Fruit fly (Drosophila melanogaster) whole organism, wandering third instar larva: ENCODE results near the gene CG33631.

Experiments used
- CrebA ChIP-seq: fragments of 200-800 bp; sonication (Bioruptor generic); optimal IDR thresholded peaks from 2 replicates; lab custom pipeline; 2016; ENCODE audit warnings: missing biosample characterization, mild to moderate bottlenecking, missing genetic modification characterization, borderline replicate concordance
- Hr78 ChIP-seq: fragments of >200 bp; optimal IDR thresholded peaks from 2 replicates; lab custom pipeline; 2017; ENCODE audit warnings: missing biosample characterization, missing genetic modification characterization
- Jra ChIP-seq: sonication (Bioruptor generic); optimal IDR thresholded peaks from 2 replicates; lab custom pipeline; 2016; ENCODE audit warnings: missing biosample characterization, missing genetic modification characterization
- Rel ChIP-seq, 2 experiments: fragments of 200-800 bp; sonication (Bioruptor generic) in 1 of 2; optimal IDR thresholded peaks; 2 replicates in 1 of 2; 3 replicates in 1 of 2; lab custom pipeline; 2016 to 2019; ENCODE audit warnings: mild to moderate bottlenecking in 2 of 2, missing biosample characterization in 2 of 2, missing genetic modification characterization in 2 of 2, moderate library complexity in 1 of 2
- Sp1 ChIP-seq: fragments of 200-800 bp; sonication (Bioruptor generic); optimal IDR thresholded peaks from 3 replicates; lab custom pipeline; 2019; ENCODE audit warnings: missing biosample characterization, mild to moderate bottlenecking, missing genetic modification characterization, moderate library complexity
- Vsx2 ChIP-seq: fragments of 200-300, 225-300 bp; sonication (Bioruptor generic); optimal IDR thresholded peaks from 2 replicates; lab custom pipeline; 2018; ENCODE audit warnings: missing biosample characterization, missing genetic modification characterization; ENCODE audit not compliant: partially characterized antibody
- ey ChIP-seq: fragments of 200-800 bp; sonication (Bioruptor generic); optimal IDR thresholded peaks from 2 replicates; lab custom pipeline; 2016; ENCODE audit warnings: missing biosample characterization, missing genetic modification characterization
- fru ChIP-seq: fragments of 200-800 bp; sonication (Bioruptor generic); optimal IDR thresholded peaks from 3 replicates; lab custom pipeline; 2016; ENCODE audit warnings: missing biosample characterization, mild to moderate bottlenecking, missing genetic modification characterization

DNA sequence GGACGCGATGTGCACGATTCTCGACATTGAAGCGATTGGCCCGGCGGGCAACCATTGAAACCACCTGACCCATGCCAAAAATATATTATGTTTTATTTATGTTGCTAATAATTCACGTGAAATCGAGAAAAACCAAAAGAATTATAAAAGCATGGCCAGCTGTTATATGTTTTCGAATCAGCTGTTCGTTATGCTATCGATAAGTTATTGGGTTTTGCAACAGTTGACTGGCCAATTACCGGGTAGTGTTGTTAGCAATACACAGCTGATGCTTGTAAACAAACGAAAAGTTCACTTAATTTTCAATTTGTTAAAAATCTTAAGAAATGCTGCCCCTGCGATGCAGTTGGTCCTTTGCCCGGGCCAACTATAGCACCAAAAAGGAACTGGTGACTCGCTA, 18.5 kb upstream of the CG33631 start, which contains the start of the genes CG11722 and mtTFB2:
- TF ChIP-seq Hr78 (GFP tag; lab: Kevin White, UChicago), result no peak
- TF ChIP-seq CrebA (GFP tag; lab: Kevin White, UChicago), result no peak
- no peak for TF ChIP-seq fru (GFP tag; lab: Kevin White, UChicago)
- TF ChIP-seq Jra, result no peak
- TF ChIP-seq Vsx2, result peak; percentile 91
- no peak for TF ChIP-seq ey
- TF ChIP-seq Sp1 (GFP tag; lab: Kevin White, UChicago), result no peak
- no peak for TF ChIP-seq Rel (GFP tag; optimal IDR thresholded peaks at IDR 0.05; lab: Kevin White, UChicago)
- TF ChIP-seq Rel (tag; optimal IDR thresholded peaks at IDR 0.05; lab: Kevin White, UChicago), result peak; percentile 5
